Fruit fly (Drosophila melanogaster) S2 (cell line): ENCODE data around the gene Rpn10.

ENCODE experiments used
- CG8478 ChIP-seq: fragments of >200 bp; optimal IDR thresholded peaks from 2 replicates; lab custom pipeline; 2018
- CTCF ChIP-seq, 2 experiments: fragments of >200 bp; optimal IDR thresholded peaks; 2 replicates each; lab custom pipeline; 2018

dm6 chr3L:21568254-21568653, 31.5 kb downstream of the Rpn10 start:
- TF ChIP-seq CG8478 (lab: Kevin White, UChicago) = no peak
- TF ChIP-seq CTCF (optimal IDR thresholded peaks at IDR 0.05; lab: Kevin White, UChicago) = no peak
